Worm (Caenorhabditis elegans) whole organism, L4 larva: ENCODE data around the gene col-167.
A peak's percentile ranks its signal among the peaks of the same experiment; 100 is the strongest.

ENCODE experiments used
- aha-1 ChIP-seq: fragments of 150-350 bp; peaks from one replicate; lab custom pipeline; 2014; ENCODE audit warnings: missing biosample characterization, missing genetic modification characterization
- ama-1 ChIP-seq: fragments of 150-350 bp; optimal IDR thresholded peaks from 2 replicates; lab custom pipeline; 2014; ENCODE audit warnings: inconsistent platforms, mixed read lengths
- arid-1 ChIP-seq: fragments of 200-800 bp; sonication (Bioruptor generic); conservative IDR thresholded peaks from 2 replicates; pipeline ENCODE4 v1.3.6; 2022; ENCODE audit warnings: missing genetic modification reagents, missing genetic modification characterization, missing compliant biosample characterization
- madf-9 ChIP-seq: fragments of 200-800 bp; sonication (Bioruptor generic); conservative IDR thresholded peaks from 2 replicates; pipeline ENCODE4 v1.3.6; 2022; ENCODE audit warnings: missing genetic modification reagents, missing genetic modification characterization, missing compliant biosample characterization
- mdl-1 ChIP-seq, 2 experiments: fragments of 150-350 bp in 1 of 2; sonication (generic microtip) in 1 of 2; optimal IDR thresholded peaks; 2 replicates each; lab custom pipeline; 2014 to 2017; ENCODE audit warnings: missing biosample characterization in 2 of 2, missing genetic modification characterization in 2 of 2
- mes-2 ChIP-seq: sonication (generic microtip); optimal IDR thresholded peaks from 2 replicates; lab custom pipeline; 2016; ENCODE audit warnings: missing genotype, mild to moderate bottlenecking, missing genetic modification characterization, missing compliant biosample characterization; ENCODE audit not compliant: poor library complexity, severe bottlenecking

DNA sequence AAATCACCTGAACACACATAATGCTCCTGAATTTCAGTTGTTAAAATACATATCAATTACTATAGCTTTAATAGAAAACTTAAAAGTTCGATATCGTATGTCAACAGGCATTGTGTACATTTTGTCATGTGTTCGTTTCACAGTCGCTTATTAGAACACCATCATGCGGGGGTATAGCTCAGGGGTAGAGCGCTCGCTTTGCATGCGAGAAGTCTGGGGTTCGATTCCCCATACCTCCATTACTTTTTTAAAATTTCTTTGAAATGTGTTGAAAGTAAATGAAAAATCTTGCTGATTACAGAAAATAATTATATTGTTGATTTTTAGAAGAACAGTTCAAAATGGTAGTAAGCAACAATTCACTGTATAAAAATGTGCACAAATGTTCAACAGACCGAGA is 37.1 kb upstream of the col-167 start:
- TF ChIP-seq arid-1 (peak; percentile 77), mdl-1 (tag; optimal IDR thresholded peaks at IDR 0.05; lab: Kevin White, UChicago) (peak in 1 of 2 experiments; percentile 17), ama-1 (lab: Kevin White, UChicago) (no peak), mes-2 (tag; lab: Kevin White, UChicago) (peak; percentile 73), madf-9 (peak; percentile 57; the same call in 1 of the 2 replicates), aha-1 (tag; lab: Kevin White, UChicago) (peak; percentile 81)
